Worm (Caenorhabditis elegans): Measurements from ENCODE around the gene C48A7.16.

The C48A7.16 gene

DNA sequence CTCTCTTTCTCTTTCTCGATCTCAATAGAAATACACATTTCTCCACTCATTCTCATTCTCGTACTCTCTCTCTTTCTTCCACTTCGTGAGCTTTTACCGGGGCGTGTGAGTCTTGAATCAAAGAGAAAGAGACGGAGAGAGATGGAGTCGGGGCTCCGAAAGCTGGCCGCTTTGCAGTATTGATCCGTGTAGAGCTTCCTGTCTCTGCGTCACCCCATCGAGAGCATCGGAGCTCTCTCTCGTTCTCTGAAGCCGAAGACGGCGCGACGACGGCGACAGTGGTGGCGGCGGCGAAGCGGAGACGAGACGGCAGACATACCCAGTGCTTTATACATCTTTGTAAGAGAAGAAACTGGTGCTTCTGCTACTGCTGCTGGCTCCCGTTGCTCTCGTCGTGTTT is 3.2 kb upstream of the C48A7.16 start (continued):
- no peak for TF ChIP-seq mxl-3 (GFP tag; optimal IDR thresholded peaks at IDR 0.05)
- TF ChIP-seq madf-9 (GFP tag; conservative IDR thresholded peaks at IDR 0.05) = no peak
- TF ChIP-seq nhr-41 (GFP tag; IDR thresholded peaks at IDR 0.05) = no peak
- no peak for TF ChIP-seq F10B5.3 (tag; optimal IDR thresholded peaks at IDR 0.05)
- no peak for TF ChIP-seq nhr-42 (GFP tag; IDR thresholded peaks at IDR 0.05)
- no peak for TF ChIP-seq ztf-7 (tag; optimal IDR thresholded peaks at IDR 0.05)
- peak; percentile 94 for TF ChIP-seq F37D6.2 (tag; optimal IDR thresholded peaks at IDR 0.05)
- peak; percentile 74 for TF ChIP-seq hlh-11 (tag; optimal IDR thresholded peaks at IDR 0.05)
- no peak for TF ChIP-seq tag-97 (GFP tag; IDR thresholded peaks at IDR 0.05)
- TF ChIP-seq dmd-6 (GFP tag; IDR thresholded peaks at IDR 0.05) = peak; percentile 28; the same call in 1 of the 2 replicates
- TF ChIP-seq egl-27 (tag; optimal IDR thresholded peaks at IDR 0.05) = no peak
- no peak for TF ChIP-seq spr-1 (tag; optimal IDR thresholded peaks at IDR 0.05)
- no peak for TF ChIP-seq spr-3 (GFP tag; optimal IDR thresholded peaks at IDR 0.05)
- peak in 1 of 2 experiments; percentile 65 for TF ChIP-seq hif-1 (tag; optimal IDR thresholded peaks at IDR 0.05)
- no peak for TF ChIP-seq ceh-44 (GFP tag; IDR thresholded peaks at IDR 0.05)
- TF ChIP-seq ctbp-1 (GFP tag; IDR thresholded peaks at IDR 0.05) = peak; percentile 88
- TF ChIP-seq dmd-9 (GFP tag; IDR thresholded peaks at IDR 0.05) = no peak
- peak; percentile 76 for TF ChIP-seq mep-1 (tag; optimal IDR thresholded peaks at IDR 0.05)
- TF ChIP-seq saeg-2 (GFP tag; IDR thresholded peaks at IDR 0.05) = no peak
- peak; percentile 89 for TF ChIP-seq rbr-2 (tag; optimal IDR thresholded peaks at IDR 0.05)
- peak; percentile 86 for TF ChIP-seq hmg-1.1 (GFP tag; IDR thresholded peaks at IDR 0.05)
- TF ChIP-seq lin-13 (GFP tag; optimal IDR thresholded peaks at IDR 0.05) = no peak
- TF ChIP-seq nhr-11 (tag; optimal IDR thresholded peaks at IDR 0.05) = peak; percentile 77
- no peak for TF ChIP-seq daf-12 (tag; optimal IDR thresholded peaks at IDR 0.05)
- no peak for TF ChIP-seq ztf-11 (tag; optimal IDR thresholded peaks at IDR 0.05)
- TF ChIP-seq ceh-62 (tag; optimal IDR thresholded peaks at IDR 0.05) = no peak
- TF ChIP-seq D1046.2 (GFP tag; IDR thresholded peaks at IDR 0.05) = no peak
- TF ChIP-seq nhr-76 (tag; optimal IDR thresholded peaks at IDR 0.05) = no peak
- no peak for TF ChIP-seq nhr-28 (tag; optimal IDR thresholded peaks at IDR 0.05)
- TF ChIP-seq ceh-20 (GFP tag; IDR thresholded peaks at IDR 0.05) = peak; percentile 74
- TF ChIP-seq dve-1 (tag; optimal IDR thresholded peaks at IDR 0.05; ENCODE audit: insufficient read depth) = no peak
- TF ChIP-seq nhr-10 (tag; optimal IDR thresholded peaks at IDR 0.05) = no peak
- no peak for TF ChIP-seq lim-7 (GFP tag; IDR thresholded peaks at IDR 0.05)
- no peak for TF ChIP-seq ZK337.2 (GFP tag; IDR thresholded peaks at IDR 0.05)
- TF ChIP-seq ces-1 (GFP tag; optimal IDR thresholded peaks at IDR 0.05) = no peak
- TF ChIP-seq skn-1 (tag; optimal IDR thresholded peaks at IDR 0.05) = no peak
- TF ChIP-seq nhr-111 (GFP tag; optimal IDR thresholded peaks at IDR 0.05) = no peak
- TF ChIP-seq dpl-1 (GFP tag; optimal IDR thresholded peaks at IDR 0.05) = peak; percentile 5
- peak; percentile 56 for TF ChIP-seq ceh-28 (tag; optimal IDR thresholded peaks at IDR 0.05)
- TF ChIP-seq dmd-8 (GFP tag; IDR thresholded peaks at IDR 0.05) = no peak
- peak; percentile 97 for TF ChIP-seq aha-1 (tag)
- TF ChIP-seq duxl-1 (tag; optimal IDR thresholded peaks at IDR 0.05; ENCODE audit: poor library complexity) = no peak
- no peak for TF ChIP-seq snpc-4 (tag; optimal IDR thresholded peaks at IDR 0.05)
- TF ChIP-seq hlh-30 (tag; optimal IDR thresholded peaks at IDR 0.05; ENCODE audit: insufficient read depth) = peak; percentile 42
- TF ChIP-seq ceh-32 (tag; optimal IDR thresholded peaks at IDR 0.05; ENCODE audit: poor library complexity) = no peak
- no peak; the same call in 1 of the 2 replicates for TF ChIP-seq lin-38 (GFP tag; IDR thresholded peaks at IDR 0.05)
- no peak for TF ChIP-seq gei-8 (GFP tag; optimal IDR thresholded peaks at IDR 0.05)
- TF ChIP-seq zip-11 (GFP tag; IDR thresholded peaks at IDR 0.05) = no peak
- TF ChIP-seq nhr-237 (tag; optimal IDR thresholded peaks at IDR 0.05) = no peak
- no peak for TF ChIP-seq nhr-48 (tag; optimal IDR thresholded peaks at IDR 0.05)
- no peak for TF ChIP-seq pqm-1 (tag; optimal IDR thresholded peaks at IDR 0.05)
- TF ChIP-seq ama-1 (optimal IDR thresholded peaks at IDR 0.05) = no peak
- peak; percentile 25 to 71 for TF ChIP-seq lsy-2 (tag; optimal IDR thresholded peaks at IDR 0.05)

Measured in whole organism, L4 larva.